Fruit fly (Drosophila melanogaster) Kc167 (cell line): Measurements from ENCODE around the gene CG4328.

Source experiments
- Sin3A ChIP-seq: fragments of >200 bp; optimal IDR thresholded peaks from 2 replicates; lab custom pipeline; 2018; ENCODE audit warnings: missing external identifiers
- insv ChIP-seq: fragments of >200 bp; optimal IDR thresholded peaks from 3 replicates; lab custom pipeline; 2018; ENCODE audit warnings: missing external identifiers
- psq ChIP-seq: fragments of >200 bp; optimal IDR thresholded peaks from 2 replicates; lab custom pipeline; 2017; ENCODE audit warnings: missing external identifiers

dm6 chr3L:12277880-12278287 lies 18.0 kb downstream of the CG4328 start:
- TF ChIP-seq psq (no peak), Sin3A (lab: Kevin White, UChicago) (no peak), insv (lab: Kevin White, UChicago) (no peak)
